Worm (Caenorhabditis elegans) whole organism, L4/young adult: ENCODE data around the gene F56D2.5.
A peak's percentile ranks its signal among the peaks of the same experiment; 100 is the strongest.

ENCODE experiments used
- W03F9.2 ChIP-seq: fragments of 150-350 bp; optimal IDR thresholded peaks from 2 replicates; lab custom pipeline; 2014; ENCODE audit warnings: missing biosample characterization, missing genetic modification characterization
- dao-5 ChIP-seq: sonication (generic microtip); optimal IDR thresholded peaks from 2 replicates; lab custom pipeline; 2016; ENCODE audit warnings: missing genotype, missing genetic modification characterization, moderate library complexity, missing compliant biosample characterization
- him-1 ChIP-seq: sonication (generic microtip); optimal IDR thresholded peaks from 2 replicates; lab custom pipeline; 2016; ENCODE audit warnings: missing genotype, missing genetic modification reagents, missing genetic modification characterization, missing compliant biosample characterization

The F56D2.5 gene

ce11 chrIII:5581049-5581448 is at the start of gene F56D2.5:
Gene F56D2.5, minus strand, starts transcription at chrIII:5581419.
- TF ChIP-seq W03F9.2 (tag; lab: Kevin White, UChicago), result no peak
- no peak for TF ChIP-seq dao-5 (tag; lab: Kevin White, UChicago)
- TF ChIP-seq him-1 (tag; lab: Kevin White, UChicago), result no peak

DNA sequence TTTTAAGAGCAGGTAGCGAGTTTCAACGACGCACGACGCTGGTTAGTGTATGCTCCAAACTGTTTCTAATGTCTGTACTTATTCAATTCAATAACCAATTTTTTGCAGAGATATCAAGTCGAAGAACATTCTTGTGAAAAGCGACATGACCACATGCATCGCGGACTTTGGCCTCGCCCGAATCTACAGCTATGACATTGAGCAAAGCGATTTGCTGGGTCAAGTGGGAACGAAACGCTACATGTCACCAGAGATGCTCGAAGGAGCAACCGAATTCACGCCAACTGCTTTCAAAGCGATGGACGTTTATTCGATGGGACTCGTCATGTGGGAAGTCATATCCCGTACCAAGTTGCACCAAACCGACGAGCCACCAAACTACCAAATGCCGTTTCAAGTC is 49.1 kb upstream of the F56D2.5 start:
- TF ChIP-seq W03F9.2 (tag; lab: Kevin White, UChicago) (no peak), dao-5 (tag; lab: Kevin White, UChicago) (no peak), him-1 (tag; lab: Kevin White, UChicago) (no peak)

ce11 chrIII:5629225-5629624 is 48.0 kb upstream of the F56D2.5 start:
- TF ChIP-seq W03F9.2 (tag; lab: Kevin White, UChicago), result no peak
- no peak for TF ChIP-seq dao-5 (tag; lab: Kevin White, UChicago)
- no peak for TF ChIP-seq him-1 (tag; lab: Kevin White, UChicago)

ce11 chrIII:5624835-5625234 is 43.6 kb upstream of the F56D2.5 start, which contains the start of gene daf-4:
Gene daf-4, plus strand, starts transcription at chrIII:5625135.
- no peak for TF ChIP-seq dao-5 (tag; lab: Kevin White, UChicago)
- no peak for TF ChIP-seq him-1 (tag; lab: Kevin White, UChicago)
- TF ChIP-seq W03F9.2 (tag; lab: Kevin White, UChicago), result no peak

- TF ChIP-seq dao-5 (tag; lab: Kevin White, UChicago) (no peak), W03F9.2 (tag; lab: Kevin White, UChicago) (no peak), him-1 (tag; lab: Kevin White, UChicago) (no peak)
Measured at ce11 chrIII:5623418-5623817, 42.2 kb upstream of the F56D2.5 start.

DNA sequence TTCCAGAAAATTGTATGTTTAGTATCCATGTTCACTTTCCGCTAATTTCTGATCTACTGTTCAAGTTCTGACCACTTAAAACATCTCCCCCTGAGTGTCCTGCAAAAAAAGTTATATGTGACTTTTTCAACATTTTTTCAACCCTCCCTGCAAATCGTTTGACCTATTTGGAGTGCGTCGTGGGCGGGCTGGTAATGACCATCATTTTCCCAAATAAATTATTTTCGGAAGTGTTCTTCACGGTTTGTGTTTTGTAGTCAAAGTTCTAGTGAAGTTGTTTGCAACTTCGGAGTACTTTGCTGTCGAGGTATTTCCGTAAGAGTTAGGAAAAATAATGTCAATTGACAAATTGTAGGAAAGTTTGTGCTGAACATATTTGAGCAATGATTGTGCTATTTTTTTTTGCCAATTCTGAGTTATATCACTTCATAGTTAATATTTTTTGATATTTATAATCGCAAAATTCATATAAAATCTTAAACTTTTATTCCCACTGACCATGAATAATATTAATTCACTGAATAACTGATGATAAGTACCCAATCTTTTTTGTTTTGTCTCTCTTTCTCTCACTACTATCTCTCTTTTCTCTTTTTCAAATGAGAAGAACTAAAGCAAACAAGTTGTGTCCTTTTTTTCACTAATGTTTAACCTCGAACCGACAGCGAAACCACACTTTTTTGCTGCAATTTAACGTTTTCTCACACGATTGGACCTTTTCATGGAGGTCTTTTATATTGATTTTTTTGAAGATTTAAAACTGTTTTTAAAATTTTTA is 41.2 kb upstream of the F56D2.5 start:
- TF ChIP-seq W03F9.2 (tag; lab: Kevin White, UChicago) (no peak), dao-5 (tag; lab: Kevin White, UChicago) (no peak), him-1 (tag; lab: Kevin White, UChicago) (no peak)

- TF ChIP-seq dao-5 (tag; lab: Kevin White, UChicago), result no peak
- peak; percentile 57 for TF ChIP-seq him-1 (tag; lab: Kevin White, UChicago)
- peak; percentile 35 for TF ChIP-seq W03F9.2 (tag; lab: Kevin White, UChicago)
Measured at ce11 chrIII:5621236-5621635, 40.0 kb upstream of the F56D2.5 start.

DNA sequence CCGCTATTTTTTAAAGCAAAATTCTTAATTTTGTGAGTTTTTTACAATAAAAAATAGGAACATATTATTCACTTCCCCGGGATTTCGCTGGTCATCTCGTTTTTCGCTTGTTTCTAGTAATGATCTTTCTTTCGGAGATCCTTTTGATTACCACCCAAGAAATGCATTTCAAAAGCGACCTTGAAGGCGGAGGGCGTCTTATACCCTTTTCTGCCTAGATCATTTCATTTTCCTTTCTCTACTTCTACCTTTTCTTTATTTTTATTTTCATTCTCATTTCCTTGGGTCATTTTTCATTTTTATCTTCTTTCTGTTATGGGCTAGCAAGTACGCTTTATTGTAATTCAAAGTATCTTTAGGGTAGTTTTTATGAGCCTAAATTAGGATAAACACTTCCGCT is 39.0 kb upstream of the F56D2.5 start:
- TF ChIP-seq dao-5 (tag; lab: Kevin White, UChicago) (no peak), W03F9.2 (tag; lab: Kevin White, UChicago) (no peak), him-1 (tag; lab: Kevin White, UChicago) (no peak)

- TF ChIP-seq dao-5 (tag; lab: Kevin White, UChicago) (no peak), him-1 (tag; lab: Kevin White, UChicago) (no peak), W03F9.2 (tag; lab: Kevin White, UChicago) (no peak)
Measured at ce11 chrIII:5615675-5616074, 34.5 kb upstream of the F56D2.5 start.

- TF ChIP-seq W03F9.2 (tag; lab: Kevin White, UChicago) (no peak), him-1 (tag; lab: Kevin White, UChicago) (no peak), dao-5 (tag; lab: Kevin White, UChicago) (no peak)
Measured at ce11 chrIII:5614648-5615047, 33.4 kb upstream of the F56D2.5 start, which contains the start of gene basl-1. Gene basl-1, plus strand, starts transcription at chrIII:5614948.

ce11 chrIII:5611604-5612324 is 30.5 kb upstream of the F56D2.5 start, which contains the start of gene bas-1:
Gene bas-1, plus strand, starts transcription at chrIII:5612274.
- no peak for TF ChIP-seq W03F9.2 (tag; lab: Kevin White, UChicago)
- no peak for TF ChIP-seq him-1 (tag; lab: Kevin White, UChicago)

DNA sequence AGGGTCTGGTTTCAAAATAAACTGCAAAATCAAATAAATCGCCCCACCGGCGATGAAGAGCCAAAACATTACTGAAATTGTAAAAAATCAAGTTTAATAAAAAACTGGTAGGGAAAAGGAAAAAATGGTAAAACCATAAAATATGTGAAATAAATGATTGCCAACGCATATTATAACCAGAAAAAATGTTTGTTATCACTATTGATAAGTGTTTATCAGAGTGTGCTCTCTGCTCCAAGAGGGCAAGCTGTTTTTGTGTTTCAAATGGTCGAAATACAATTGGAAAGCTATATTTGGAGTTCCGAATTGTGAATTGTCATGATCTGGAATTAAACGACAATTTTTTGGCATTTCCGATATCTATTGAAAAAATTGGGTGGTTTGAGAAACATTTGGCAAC is 29.1 kb upstream of the F56D2.5 start, which contains the start of gene C05D2.8:
TSS of gene C05D2.8 (minus strand) at position 71 of the 400 bp plus-strand sequence.
- TF ChIP-seq W03F9.2 (tag; lab: Kevin White, UChicago) (no peak), dao-5 (tag; lab: Kevin White, UChicago) (no peak), him-1 (tag; lab: Kevin White, UChicago) (no peak)

ce11 chrIII:5604080-5604479 is 22.9 kb upstream of the F56D2.5 start, which contains the start of gene xnd-1:
Gene xnd-1, plus strand, starts transcription at chrIII:5604460.
- TF ChIP-seq W03F9.2 (tag; lab: Kevin White, UChicago) (peak; percentile 49), dao-5 (tag; lab: Kevin White, UChicago) (no peak)
